Worm (Caenorhabditis elegans) whole organism, mixed stage, embryonic: ENCODE results near the gene dhs-16.

Source experiments
- M03D4.4 ChIP-seq: sonication (generic microtip); optimal IDR thresholded peaks from 2 replicates; lab custom pipeline; 2017; ENCODE audit warnings: mild to moderate bottlenecking, missing genetic modification characterization, missing compliant biosample characterization
- blmp-1 ChIP-seq: fragments of 150-350 bp; optimal IDR thresholded peaks from 2 replicates; lab custom pipeline; 2014; ENCODE audit warnings: missing biosample characterization, missing genetic modification characterization
- ceh-39 ChIP-seq: fragments of 150-350 bp; optimal IDR thresholded peaks from 2 replicates; lab custom pipeline; 2014; ENCODE audit warnings: missing biosample characterization, missing genetic modification characterization
- ceh-43 ChIP-seq: fragments of 200-800 bp; sonication (Bioruptor generic); optimal IDR thresholded peaks from 2 replicates; lab custom pipeline; 2018; ENCODE audit warnings: mild to moderate bottlenecking, missing genetic modification characterization, moderate library complexity, missing compliant biosample characterization
- ces-1 ChIP-seq: fragments of 150-350 bp; optimal IDR thresholded peaks from 2 replicates; lab custom pipeline; 2014; ENCODE audit warnings: missing biosample characterization, missing genetic modification reagents, missing genetic modification characterization
- cnd-1 ChIP-seq: fragments of 200-800 bp; sonication (Bioruptor generic); optimal IDR thresholded peaks from 2 replicates; lab custom pipeline; 2018; ENCODE audit warnings: mild to moderate bottlenecking, missing genetic modification characterization, missing compliant biosample characterization
- drap-1 ChIP-seq: fragments of 200-800 bp; sonication (Bioruptor generic); optimal IDR thresholded peaks from 3 replicates; lab custom pipeline; 2018; ENCODE audit warnings: mild to moderate bottlenecking, missing genetic modification characterization, missing compliant biosample characterization
- elt-3 ChIP-seq: fragments of 150-350 bp; optimal IDR thresholded peaks from 2 replicates; lab custom pipeline; 2014; ENCODE audit warnings: missing biosample characterization, missing genetic modification characterization
- flh-1 ChIP-seq: fragments of 200-800 bp; sonication (Bioruptor generic); optimal IDR thresholded peaks from 2 replicates; lab custom pipeline; 2018; ENCODE audit warnings: mild to moderate bottlenecking, missing genetic modification characterization, moderate library complexity, missing compliant biosample characterization
- ham-2 ChIP-seq: fragments of 200-800 bp; sonication (Bioruptor generic); optimal IDR thresholded peaks from 2 replicates; lab custom pipeline; 2018; ENCODE audit warnings: mild to moderate bottlenecking, missing genetic modification characterization, missing compliant biosample characterization
- hlh-1 ChIP-seq: fragments of 150-350 bp; optimal IDR thresholded peaks from 2 replicates; lab custom pipeline; 2014; ENCODE audit warnings: missing biosample characterization, missing genetic modification reagents, missing genetic modification characterization
- lin-13 ChIP-seq: fragments of 150-350 bp; optimal IDR thresholded peaks from 2 replicates; lab custom pipeline; 2014; ENCODE audit warnings: missing biosample characterization, missing genetic modification characterization
- lin-32 ChIP-seq: fragments of 200-800 bp; sonication (Bioruptor generic); optimal IDR thresholded peaks from 2 replicates; lab custom pipeline; 2018; ENCODE audit warnings: mild to moderate bottlenecking, missing genetic modification characterization, missing compliant biosample characterization
- lsy-2 ChIP-seq: fragments of 150-350 bp; optimal IDR thresholded peaks from 2 replicates; lab custom pipeline; 2014; ENCODE audit warnings: missing biosample characterization, missing genetic modification characterization
- mep-1 ChIP-seq: fragments of 150-350 bp; optimal IDR thresholded peaks from 2 replicates; lab custom pipeline; 2017; ENCODE audit warnings: missing biosample characterization, missing genetic modification reagents, missing genetic modification characterization, inconsistent platforms
- mls-2 ChIP-seq: sonication (generic microtip); optimal IDR thresholded peaks from 2 replicates; lab custom pipeline; 2016; ENCODE audit warnings: mild to moderate bottlenecking, missing genetic modification characterization, moderate library complexity, missing compliant biosample characterization
- nhr-12 ChIP-seq: fragments of 150-350 bp; optimal IDR thresholded peaks from 2 replicates; lab custom pipeline; 2014; ENCODE audit warnings: missing biosample characterization, missing genetic modification characterization
- nhr-2 ChIP-seq: fragments of 150-350 bp; optimal IDR thresholded peaks from 2 replicates; lab custom pipeline; 2014; ENCODE audit warnings: missing biosample characterization, missing genetic modification characterization
- nhr-237 ChIP-seq: fragments of 150-350 bp; optimal IDR thresholded peaks from 2 replicates; lab custom pipeline; 2014; ENCODE audit warnings: missing biosample characterization, missing genetic modification characterization
- nhr-76 ChIP-seq: sonication (generic microtip); optimal IDR thresholded peaks from 2 replicates; lab custom pipeline; 2017; ENCODE audit warnings: missing biosample characterization, missing genetic modification characterization
- pha-4 ChIP-seq: fragments of 150-350 bp; optimal IDR thresholded peaks from 2 replicates; lab custom pipeline; 2018; ENCODE audit warnings: missing biosample characterization, missing genetic modification reagents, missing genetic modification characterization
- sem-2 ChIP-seq: fragments of 200-800 bp; sonication (Bioruptor generic); optimal IDR thresholded peaks from 2 replicates; lab custom pipeline; 2018; ENCODE audit warnings: mild to moderate bottlenecking, missing genetic modification characterization, missing compliant biosample characterization
- snpc-4 ChIP-seq: fragments of 150-350 bp; optimal IDR thresholded peaks from 2 replicates; lab custom pipeline; 2014; ENCODE audit warnings: missing biosample characterization, missing genetic modification characterization
- sptf-1 ChIP-seq: sonication (generic microtip); optimal IDR thresholded peaks from 2 replicates; lab custom pipeline; 2017; ENCODE audit warnings: mild to moderate bottlenecking, missing genetic modification characterization, moderate library complexity, missing compliant biosample characterization
- tbx-8 ChIP-seq: fragments of 200-800 bp; sonication (Bioruptor generic); optimal IDR thresholded peaks from 2 replicates; lab custom pipeline; 2018; ENCODE audit warnings: mild to moderate bottlenecking, missing genetic modification characterization, moderate library complexity, missing compliant biosample characterization
- unc-120 ChIP-seq: sonication (generic microtip); optimal IDR thresholded peaks from 2 replicates; lab custom pipeline; 2017; ENCODE audit warnings: missing genetic modification characterization, missing compliant biosample characterization; ENCODE audit not compliant: poor library complexity, severe bottlenecking
- unc-62 ChIP-seq: fragments of 150-350 bp; optimal IDR thresholded peaks from 2 replicates; lab custom pipeline; 2014; ENCODE audit warnings: missing biosample characterization, missing genetic modification reagents, missing genetic modification characterization
- zip-8 ChIP-seq: fragments of 150-350 bp; optimal IDR thresholded peaks from 2 replicates; lab custom pipeline; 2014; ENCODE audit warnings: missing biosample characterization, missing genetic modification characterization
- ztf-11 ChIP-seq: fragments of 150-350 bp; optimal IDR thresholded peaks from 2 replicates; lab custom pipeline; 2014; ENCODE audit warnings: missing biosample characterization, missing genetic modification characterization

The dhs-16 gene

DNA sequence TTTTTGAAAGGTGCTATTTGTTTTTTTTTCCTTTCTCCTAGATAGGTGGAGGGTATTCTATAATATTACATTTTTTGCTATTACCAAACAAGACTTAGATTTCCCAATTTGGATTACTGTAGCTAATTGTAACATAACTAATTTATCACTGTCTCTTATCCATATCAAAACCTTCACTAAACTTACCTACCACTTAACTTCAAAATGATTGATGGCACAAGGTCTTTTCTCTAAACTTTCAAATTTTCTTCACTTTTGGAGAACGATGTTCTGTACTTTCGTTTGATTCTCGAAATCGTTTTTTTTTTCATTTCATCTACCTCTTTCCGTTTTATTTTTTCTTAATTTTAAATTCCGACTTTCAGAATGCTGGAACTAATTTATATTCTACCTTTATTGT lies at the start of gene dhs-16:
Gene dhs-16, plus strand, starts transcription at position 366 of the 400 bp plus-strand sequence.
- TF ChIP-seq mls-2 (tag; lab: Kevin White, UChicago): no peak
- no peak for TF ChIP-seq flh-1 (GFP tag; lab: Kevin White, UChicago)
- TF ChIP-seq lin-32 (GFP tag; lab: Kevin White, UChicago): no peak
- no peak for TF ChIP-seq ces-1 (GFP tag; lab: Kevin White, UChicago)
- no peak for TF ChIP-seq elt-3 (tag; lab: Kevin White, UChicago)
- no peak for TF ChIP-seq ceh-43 (GFP tag; lab: Kevin White, UChicago)
- TF ChIP-seq nhr-76 (tag; lab: Kevin White, UChicago): no peak
- no peak for TF ChIP-seq lsy-2 (tag; lab: Kevin White, UChicago)
- TF ChIP-seq nhr-2 (tag; lab: Kevin White, UChicago): no peak
- TF ChIP-seq nhr-237: no peak
- no peak for TF ChIP-seq nhr-12 (tag; lab: Kevin White, UChicago)
- no peak for TF ChIP-seq ham-2
- TF ChIP-seq snpc-4 (tag; lab: Kevin White, UChicago): no peak
- no peak for TF ChIP-seq pha-4 (tag; lab: Kevin White, UChicago)
- no peak for TF ChIP-seq hlh-1 (tag; lab: Kevin White, UChicago)
- TF ChIP-seq tbx-8 (GFP tag; lab: Kevin White, UChicago): no peak

DNA sequence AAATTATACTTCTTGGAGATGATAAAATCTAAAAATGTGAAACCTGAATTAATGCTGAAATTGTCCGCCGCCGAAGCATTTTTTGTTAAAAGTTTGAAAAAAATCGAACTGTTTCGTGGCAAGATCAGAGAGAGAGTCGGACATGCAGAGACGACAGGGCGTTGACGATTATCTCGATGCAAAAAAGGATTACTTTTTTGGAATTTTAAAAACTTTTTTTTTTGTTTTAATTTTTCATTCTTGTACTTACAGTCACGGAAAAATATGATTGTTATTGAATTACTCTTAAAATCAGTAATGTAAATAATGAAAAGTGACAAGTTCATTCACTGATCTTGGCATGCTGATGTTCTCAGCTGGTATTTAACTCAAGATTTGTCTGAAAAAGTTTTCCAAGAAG lies 46.9 kb upstream of the dhs-16 start, which contains the start of the genes M03F8.5 and M03F8.7:
Gene M03F8.5, minus strand, starts transcription at position 101 of the 400 bp plus-strand sequence.
Gene M03F8.7, plus strand, starts transcription at position 249 of the 400 bp plus-strand sequence.
- TF ChIP-seq ceh-39 (tag; lab: Kevin White, UChicago): no peak
- TF ChIP-seq nhr-2 (tag; lab: Kevin White, UChicago): no peak
- no peak for TF ChIP-seq unc-62 (GFP tag; lab: Kevin White, UChicago)

ce11 chrV:5939503-5940072 lies 44.0 kb upstream of the dhs-16 start, which contains the start of gene syf-3:
Gene syf-3 (plus strand): TSS chrV:5940022.
- TF ChIP-seq nhr-237: no peak
- no peak for TF ChIP-seq ztf-11
- peak; percentile 33 for TF ChIP-seq lsy-2 (tag; lab: Kevin White, UChicago)
- no peak for TF ChIP-seq ceh-43 (GFP tag; lab: Kevin White, UChicago)
- TF ChIP-seq sem-2 (GFP tag; lab: Kevin White, UChicago): no peak
- TF ChIP-seq unc-62 (GFP tag; lab: Kevin White, UChicago): no peak
- no peak for TF ChIP-seq nhr-12 (tag; lab: Kevin White, UChicago)
- no peak for TF ChIP-seq cnd-1 (tag; lab: Kevin White, UChicago)
- TF ChIP-seq pha-4 (tag; lab: Kevin White, UChicago): peak; percentile 15
- TF ChIP-seq blmp-1 (tag; lab: Kevin White, UChicago): peak; percentile 6
- no peak for TF ChIP-seq M03D4.4
- peak; percentile 41 for TF ChIP-seq ces-1 (GFP tag; lab: Kevin White, UChicago)
- no peak for TF ChIP-seq zip-8 (tag; lab: Kevin White, UChicago)
- TF ChIP-seq sptf-1 (tag; lab: Kevin White, UChicago): no peak
- no peak for TF ChIP-seq nhr-2 (tag; lab: Kevin White, UChicago)

DNA sequence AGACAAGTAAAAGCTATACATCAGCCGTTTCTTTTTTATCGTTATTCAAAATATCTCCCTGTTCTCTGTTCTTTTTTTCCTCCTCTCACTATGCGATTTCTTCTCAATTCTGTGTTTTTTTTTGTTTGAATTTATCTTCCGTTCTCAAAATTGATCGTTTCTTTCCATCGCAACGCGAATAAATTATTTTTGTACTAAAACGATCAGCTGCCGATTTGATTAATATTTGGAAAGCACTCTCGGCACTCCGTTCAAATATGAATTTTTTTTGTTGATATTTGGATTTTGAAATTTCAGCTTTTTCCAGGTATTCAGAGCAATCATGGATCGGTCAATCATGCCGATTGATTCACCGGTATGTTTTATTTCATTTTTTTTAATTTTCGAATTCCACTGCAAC lies 40.4 kb upstream of the dhs-16 start, which contains the start of gene pst-1:
Gene pst-1, plus strand, starts transcription at position 301 of the 400 bp plus-strand sequence.
- TF ChIP-seq sem-2 (GFP tag; lab: Kevin White, UChicago): no peak
- TF ChIP-seq unc-62 (GFP tag; lab: Kevin White, UChicago): no peak
- no peak for TF ChIP-seq snpc-4 (tag; lab: Kevin White, UChicago)
- no peak for TF ChIP-seq mls-2 (tag; lab: Kevin White, UChicago)
- TF ChIP-seq sptf-1 (tag; lab: Kevin White, UChicago): no peak
- no peak for TF ChIP-seq drap-1 (GFP tag; lab: Kevin White, UChicago)
- TF ChIP-seq ceh-43 (GFP tag; lab: Kevin White, UChicago): no peak
- TF ChIP-seq blmp-1 (tag; lab: Kevin White, UChicago): no peak
- no peak for TF ChIP-seq unc-120 (tag; lab: Kevin White, UChicago)
- TF ChIP-seq nhr-12 (tag; lab: Kevin White, UChicago): no peak
- no peak for TF ChIP-seq tbx-8 (GFP tag; lab: Kevin White, UChicago)
- TF ChIP-seq nhr-2 (tag; lab: Kevin White, UChicago): no peak
- no peak for TF ChIP-seq M03D4.4
- TF ChIP-seq flh-1 (GFP tag; lab: Kevin White, UChicago): no peak
- TF ChIP-seq mep-1 (tag; lab: Kevin White, UChicago): no peak
- TF ChIP-seq elt-3 (tag; lab: Kevin White, UChicago): no peak
- no peak for TF ChIP-seq lin-32 (GFP tag; lab: Kevin White, UChicago)
- TF ChIP-seq lin-13: no peak
- TF ChIP-seq, all 35 proteins: peak for 0
